Fruit fly (Drosophila melanogaster) whole organism, embryonic: ENCODE results near the gene CG33060.

Experiments
- Ada2b ChIP-seq: fragments of 200-800 bp; sonication (Bioruptor generic); IDR thresholded peaks from 2 replicates; pipeline ENCODE4 v1.3.6; 2022; ENCODE audit warnings: missing biosample characterization, missing genetic modification characterization
- Atf-2 ChIP-seq: fragments of 200-800 bp; sonication (Bioruptor generic); optimal IDR thresholded peaks from 2 replicates; lab custom pipeline; 2016; ENCODE audit warnings: missing biosample characterization, missing genetic modification characterization
- CG10366 ChIP-seq: fragments of 200-800 bp; sonication (Bioruptor generic); IDR thresholded peaks from 2 replicates; pipeline ENCODE4 v1.3.6; 2022; ENCODE audit warnings: missing biosample characterization, missing genetic modification characterization
- CG10431 ChIP-seq: fragments of 200-800 bp; sonication (Bioruptor generic); optimal IDR thresholded peaks from 3 replicates; lab custom pipeline; 2018; ENCODE audit warnings: missing biosample characterization, mild to moderate bottlenecking, missing genetic modification characterization
- CG10462 ChIP-seq: fragments of 200-800 bp; sonication (Bioruptor generic); optimal IDR thresholded peaks from 2 replicates; lab custom pipeline; 2016; ENCODE audit warnings: missing biosample characterization, missing genetic modification characterization
- CG11247 ChIP-seq: fragments of 200-800 bp; sonication (Bioruptor generic); IDR thresholded peaks from 2 replicates; pipeline ENCODE4 v1.3.6; 2022; ENCODE audit warnings: missing biosample characterization, missing genetic modification characterization
- CG13287 ChIP-seq: fragments of 200-800 bp; sonication (Bioruptor generic); IDR thresholded peaks from 2 replicates; pipeline ENCODE4 v1.3.6; 2022; ENCODE audit warnings: missing biosample characterization, missing genetic modification characterization; ENCODE audit not compliant: partially characterized antibody
- CG13624 ChIP-seq: fragments of 200-800 bp; sonication (Bioruptor generic); optimal IDR thresholded peaks from 2 replicates; lab custom pipeline; 2016; ENCODE audit warnings: missing biosample characterization, missing genetic modification characterization
- CG14667 ChIP-seq: fragments of 200-800 bp; sonication (Bioruptor generic); IDR thresholded peaks from 2 replicates; pipeline ENCODE4 v1.3.6; 2022; ENCODE audit warnings: missing biosample characterization, missing genetic modification characterization
- CG16815 ChIP-seq: fragments of 200-800 bp; sonication (Bioruptor generic); optimal IDR thresholded peaks from 3 replicates; lab custom pipeline; 2017; ENCODE audit warnings: missing biosample characterization, mild to moderate bottlenecking, missing genetic modification characterization
- CG18599 ChIP-seq: fragments of 200-800 bp; sonication (Bioruptor generic); optimal IDR thresholded peaks from 3 replicates; lab custom pipeline; 2017; ENCODE audit warnings: missing biosample characterization, missing genetic modification characterization, mild to moderate bottlenecking, moderate library complexity, missing genetic modification reagents
- CG2875 ChIP-seq: fragments of 200-800 bp; sonication (Bioruptor generic); optimal IDR thresholded peaks from 2 replicates; lab custom pipeline; 2017; ENCODE audit warnings: missing biosample characterization, mild to moderate bottlenecking, missing genetic modification characterization, missing genetic modification reagents
- CG3065 ChIP-seq: fragments of 200-800 bp; sonication (Bioruptor generic); optimal IDR thresholded peaks from 2 replicates; lab custom pipeline; 2016; ENCODE audit warnings: missing biosample characterization, missing genetic modification characterization
- CG31441 ChIP-seq: fragments of 200-800 bp; sonication (Bioruptor generic); IDR thresholded peaks from 2 replicates; pipeline ENCODE4 v1.3.6; 2022; ENCODE audit warnings: missing biosample characterization, missing genetic modification characterization
- CG32532 ChIP-seq: fragments of 200-800 bp; sonication (Bioruptor generic); IDR thresholded peaks from 2 replicates; pipeline ENCODE4 v1.3.6; 2022; ENCODE audit warnings: missing biosample characterization, missing genetic modification characterization
- CG32767 ChIP-seq: fragments of 200-800 bp; sonication (Bioruptor generic); IDR thresholded peaks from 2 replicates; pipeline ENCODE4 v1.3.6; 2022; ENCODE audit warnings: missing biosample characterization, missing genetic modification characterization
- CG4617 ChIP-seq: fragments of 200-800 bp; sonication (Bioruptor generic); optimal IDR thresholded peaks from 3 replicates; lab custom pipeline; 2016; ENCODE audit warnings: missing biosample characterization, missing genetic modification characterization, borderline replicate concordance
- CG6689 ChIP-seq: fragments of 200-800 bp; sonication (Bioruptor generic); IDR thresholded peaks from 2 replicates; pipeline ENCODE4 v1.3.6; 2022; ENCODE audit warnings: missing biosample characterization, missing genetic modification characterization
- CG7357 ChIP-seq: fragments of 200-800 bp; sonication (Bioruptor generic); IDR thresholded peaks from 3 replicates; pipeline ENCODE4 v1.3.6; 2022; ENCODE audit warnings: missing biosample characterization, missing genetic modification characterization
- CG7556 ChIP-seq: fragments of 200-800 bp; sonication (Bioruptor generic); optimal IDR thresholded peaks from 2 replicates; lab custom pipeline; 2017; ENCODE audit warnings: missing biosample characterization, mild to moderate bottlenecking, missing genetic modification characterization
- CG8089 ChIP-seq: fragments of 200-800 bp; sonication (Bioruptor generic); optimal IDR thresholded peaks from 3 replicates; lab custom pipeline; 2016; ENCODE audit warnings: missing biosample characterization, missing genetic modification characterization
- CHES-1-like ChIP-seq: fragments of 200-800 bp; sonication (Bioruptor generic); optimal IDR thresholded peaks from 2 replicates; lab custom pipeline; 2016; ENCODE audit warnings: missing biosample characterization, missing genetic modification characterization
- CrebB ChIP-seq: fragments of 200-800 bp; sonication (Bioruptor generic); optimal IDR thresholded peaks from 3 replicates; lab custom pipeline; 2018; ENCODE audit warnings: missing biosample characterization, mild to moderate bottlenecking, missing genetic modification characterization
- D19B ChIP-seq: fragments of 200-800 bp; sonication (Bioruptor generic); optimal IDR thresholded peaks from 2 replicates; lab custom pipeline; 2017; ENCODE audit warnings: missing biosample characterization, mild to moderate bottlenecking, missing genetic modification characterization
- Gsc ChIP-seq: fragments of 200-800 bp; sonication (Bioruptor generic); IDR thresholded peaks from 2 replicates; pipeline ENCODE4 v1.3.6; 2022; ENCODE audit warnings: missing biosample characterization, missing genetic modification characterization
- Gug ChIP-seq: fragments of 200-800 bp; sonication (Bioruptor generic); IDR thresholded peaks from 4 replicates; pipeline ENCODE4 v1.3.6; 2022; ENCODE audit warnings: missing biosample characterization, missing genetic modification characterization
- HLH54F ChIP-seq: fragments of 200-800 bp; sonication (Bioruptor generic); optimal IDR thresholded peaks from 3 replicates; lab custom pipeline; 2016; ENCODE audit warnings: missing biosample characterization, missing genetic modification characterization
- Hand ChIP-seq: fragments of 200-800 bp; sonication (Bioruptor generic); optimal IDR thresholded peaks from 2 replicates; lab custom pipeline; 2017; ENCODE audit warnings: mild to moderate bottlenecking, missing biosample characterization, missing genetic modification reagents, missing genetic modification characterization
- Hr78 ChIP-seq, 2 experiments: fragments of 200-800 bp in 1 of 2; fragments of >200 bp in 1 of 2; sonication (Bioruptor generic) in 1 of 2; optimal IDR thresholded peaks; 2 replicates each; lab custom pipeline; 2017 to 2019; ENCODE audit warnings: missing biosample characterization in 2 of 2, missing genetic modification characterization in 2 of 2, mild to moderate bottlenecking in 1 of 2, moderate library complexity in 1 of 2
- MESR4 ChIP-seq: fragments of 200-800 bp; sonication (Bioruptor generic); optimal IDR thresholded peaks from 2 replicates; lab custom pipeline; 2018; ENCODE audit warnings: missing biosample characterization, mild to moderate bottlenecking, missing genetic modification characterization, moderate library complexity
- Nf-YB ChIP-seq: fragments of 200-800 bp; sonication (Bioruptor generic); optimal IDR thresholded peaks from 3 replicates; lab custom pipeline; 2019; ENCODE audit warnings: missing biosample characterization, mild to moderate bottlenecking, missing genetic modification characterization, moderate library complexity
- Pdp1 ChIP-seq, 2 experiments: fragments of 200-800 bp; sonication (Bioruptor generic); optimal IDR thresholded peaks; 3 replicates each; lab custom pipeline; 2016; ENCODE audit warnings: missing biosample characterization in 2 of 2, missing genetic modification characterization in 2 of 2, mild to moderate bottlenecking in 1 of 2, moderate library complexity in 1 of 2
- Side ChIP-seq: fragments of 200-800 bp; sonication (Bioruptor generic); optimal IDR thresholded peaks from 2 replicates; lab custom pipeline; 2016; ENCODE audit warnings: missing biosample characterization, missing genetic modification characterization
- Sox102F ChIP-seq: fragments of 200-800 bp; sonication (Bioruptor generic); optimal IDR thresholded peaks from 2 replicates; lab custom pipeline; 2018; ENCODE audit warnings: missing biosample characterization, mild to moderate bottlenecking, missing genetic modification characterization, moderate library complexity
- Taf1 ChIP-seq: fragments of 200-800 bp; sonication (Bioruptor generic); IDR thresholded peaks from 2 replicates; pipeline ENCODE4 v1.3.6; 2022; ENCODE audit warnings: missing biosample characterization, missing genetic modification characterization
- Usf ChIP-seq: fragments of 200-800 bp; sonication (Bioruptor generic); optimal IDR thresholded peaks from 2 replicates; lab custom pipeline; 2017; ENCODE audit warnings: missing genotype, missing biosample characterization, missing genetic modification characterization
- bowl ChIP-seq: fragments of 200-800 bp; sonication (Bioruptor generic); IDR thresholded peaks from 2 replicates; pipeline ENCODE4 v1.3.6; 2022; ENCODE audit warnings: missing biosample characterization, missing genetic modification characterization
- cad ChIP-seq: fragments of >200 bp; optimal IDR thresholded peaks from 2 replicates; lab custom pipeline; 2017; ENCODE audit warnings: missing biosample characterization, missing genetic modification characterization
- da ChIP-seq: fragments of 200-800 bp; sonication (Bioruptor generic); optimal IDR thresholded peaks from 2 replicates; lab custom pipeline; 2016; ENCODE audit warnings: missing biosample characterization, missing genetic modification characterization
- eve ChIP-seq, 2 experiments: fragments of >200 bp; optimal IDR thresholded peaks; 2 replicates each; lab custom pipeline; 2017; ENCODE audit warnings: missing biosample characterization in 2 of 2, missing genetic modification characterization in 2 of 2
- fd102C ChIP-seq: fragments of 200-800 bp; sonication (Bioruptor generic); optimal IDR thresholded peaks from 2 replicates; lab custom pipeline; 2018; ENCODE audit warnings: missing biosample characterization, mild to moderate bottlenecking, missing genetic modification characterization, moderate library complexity
- fd96Cb ChIP-seq: fragments of 200-800 bp; sonication (Bioruptor generic); optimal IDR thresholded peaks from 2 replicates; lab custom pipeline; 2018; ENCODE audit warnings: missing biosample characterization, mild to moderate bottlenecking, missing genetic modification characterization, moderate library complexity
- grau ChIP-seq: fragments of 200-800 bp; optimal IDR thresholded peaks from 3 replicates; lab custom pipeline; 2019; ENCODE audit warnings: missing biosample characterization, mild to moderate bottlenecking, missing genetic modification characterization, moderate library complexity
- inv ChIP-seq: fragments of 200-800 bp; sonication (Bioruptor generic); IDR thresholded peaks from 2 replicates; pipeline ENCODE4 v1.3.6; 2022; ENCODE audit warnings: missing biosample characterization, missing genetic modification characterization; ENCODE audit not compliant: partially characterized antibody
- psq ChIP-seq: fragments of 200-800 bp; sonication (Bioruptor generic); optimal IDR thresholded peaks from 2 replicates; lab custom pipeline; 2017; ENCODE audit warnings: missing biosample characterization, missing genetic modification characterization
- row ChIP-seq: fragments of 200-800 bp; sonication (Bioruptor generic); IDR thresholded peaks from 3 replicates; pipeline ENCODE4 v1.3.6; 2022; ENCODE audit warnings: missing biosample characterization, missing genetic modification characterization
- sim ChIP-seq: fragments of 200-800 bp; sonication (Bioruptor generic); IDR thresholded peaks from 2 replicates; pipeline ENCODE4 v1.3.6; 2022; ENCODE audit warnings: missing biosample characterization, missing genetic modification characterization
- so ChIP-seq: fragments of 200-800 bp; sonication (Bioruptor generic); IDR thresholded peaks from 3 replicates; pipeline ENCODE4 v1.3.6; 2022; ENCODE audit warnings: missing biosample characterization, missing genetic modification characterization
- ssp ChIP-seq: fragments of 200-800 bp; sonication (Bioruptor generic); IDR thresholded peaks from 2 replicates; pipeline ENCODE4 v1.3.6; 2022; ENCODE audit warnings: missing biosample characterization, missing genetic modification characterization
- tx ChIP-seq: fragments of 200-800 bp; sonication (Bioruptor generic); optimal IDR thresholded peaks from 2 replicates; lab custom pipeline; 2016; ENCODE audit warnings: missing biosample characterization, missing genetic modification characterization
- z ChIP-seq: fragments of 200-800 bp; sonication (Bioruptor generic); IDR thresholded peaks from 3 replicates; pipeline ENCODE4 v1.3.6; 2022; ENCODE audit warnings: missing biosample characterization, missing genetic modification characterization

The CG33060 gene

DNA sequence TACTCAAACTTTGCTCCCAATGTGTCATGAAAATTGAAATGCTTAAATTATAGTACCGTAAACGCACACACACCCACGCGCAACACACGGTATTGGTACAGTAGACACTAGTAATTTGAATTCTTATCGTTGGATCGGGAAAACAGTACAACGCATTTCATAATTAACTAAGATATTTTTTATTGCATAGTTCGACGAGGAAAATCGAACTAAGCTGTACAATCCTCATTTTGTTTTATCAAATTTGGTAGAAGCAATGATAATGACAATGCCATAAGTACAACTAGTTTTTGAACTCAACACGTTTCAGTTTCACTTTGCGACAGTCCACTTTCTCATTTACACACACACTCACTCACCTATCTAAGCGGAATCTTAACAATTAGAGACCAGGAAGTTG lies 49.9 kb downstream of the CG33060 start (continued):
- TF ChIP-seq Taf1 (GFP tag; lab: Robert Waterston, UW): peak; percentile 53
- TF ChIP-seq ssp (GFP tag; lab: Robert Waterston, UW): 0 out of 2 replicates have a peak, but pooled peaks have one; percentile 5
- TF ChIP-seq CG6689 (GFP tag; lab: Robert Waterston, UW): peak; percentile 53; the same call in 1 of the 2 replicates
- peak; percentile 63 for TF ChIP-seq CG16815 (GFP tag; lab: Kevin White, UChicago)
- no peak for TF ChIP-seq fd102C (GFP tag; lab: Kevin White, UChicago)
- TF ChIP-seq CG10366: no peak
- TF ChIP-seq sim (GFP tag; lab: Robert Waterston, UW): 0 out of 2 replicates have a peak, but pooled peaks have one; percentile 41
- peak; percentile 44; the same call in 2 of the 4 replicates for TF ChIP-seq Gug (GFP tag; lab: Robert Waterston, UW)
- no peak for TF ChIP-seq inv (GFP tag; lab: Robert Waterston, UW)
- no peak for TF ChIP-seq z
- peak; percentile 44 for TF ChIP-seq CrebB (tag; lab: Kevin White, UChicago)
- TF ChIP-seq CG3065: no peak
- no peak for TF ChIP-seq da (GFP tag; lab: Kevin White, UChicago)
- TF ChIP-seq Nf-YB (GFP tag; lab: Kevin White, UChicago): peak; percentile 1
- peak; percentile 74 to 75 for TF ChIP-seq Pdp1 (GFP tag; optimal IDR thresholded peaks at IDR 0.05; lab: Kevin White, UChicago)
- TF ChIP-seq fd96Cb: peak; percentile 56
- TF ChIP-seq CHES-1-like (GFP tag; lab: Kevin White, UChicago): peak; percentile 50
- peak; percentile 74 for TF ChIP-seq CG32532 (GFP tag; lab: Robert Waterston, UW)
- 0 out of 2 replicates have a peak, but pooled peaks have one; percentile 36 for TF ChIP-seq Ada2b (GFP tag; lab: Robert Waterston, UW)
- TF ChIP-seq Sox102F (GFP tag; lab: Kevin White, UChicago): no peak
- peak; percentile 59 for TF ChIP-seq CG11247 (GFP tag; lab: Robert Waterston, UW)
- peak; percentile 44; the same call in 1 of the 2 replicates for TF ChIP-seq CG14667 (GFP tag; lab: Robert Waterston, UW)
- peak; percentile 71 for TF ChIP-seq CG13624 (GFP tag; lab: Kevin White, UChicago)
- TF ChIP-seq CG8089 (GFP tag; lab: Kevin White, UChicago): peak; percentile 58
- peak; percentile 92 for TF ChIP-seq row (GFP tag; lab: Robert Waterston, UW)
- no peak for TF ChIP-seq psq
- TF ChIP-seq CG31441: peak; percentile 54; the same call in 1 of the 2 replicates
- peak; percentile 25 for TF ChIP-seq D19B (GFP tag; lab: Kevin White, UChicago)
- TF ChIP-seq so: 0 out of 3 replicates have a peak, but pooled peaks have one; percentile 33
- TF ChIP-seq MESR4: no peak
- TF ChIP-seq CG32767: peak; percentile 50; the same call in 1 of the 2 replicates
- TF ChIP-seq cad (GFP tag; lab: Kevin White, UChicago): no peak
- TF ChIP-seq Atf-2: peak; percentile 25
- TF ChIP-seq Hand (GFP tag; lab: Kevin White, UChicago): peak; percentile 40
- no peak for TF ChIP-seq CG10431
- no peak for TF ChIP-seq Gsc (GFP tag; lab: Robert Waterston, UW)
- TF ChIP-seq CG2875: peak; percentile 19
- TF ChIP-seq grau (tag; lab: Kevin White, UChicago): peak; percentile 99
- peak; percentile 0 for TF ChIP-seq Usf (GFP tag; lab: Kevin White, UChicago)
- peak; percentile 22 for TF ChIP-seq CG10462 (GFP tag; lab: Kevin White, UChicago)
- peak; percentile 58 for TF ChIP-seq HLH54F
- TF ChIP-seq Hr78 (GFP tag; optimal IDR thresholded peaks at IDR 0.05; lab: Kevin White, UChicago): peak in 1 of 2 experiments; percentile 41
- TF ChIP-seq CG4617 (GFP tag; lab: Kevin White, UChicago): no peak
- TF ChIP-seq CG18599 (GFP tag; lab: Kevin White, UChicago): no peak
- peak; percentile 67 for TF ChIP-seq CG7556 (GFP tag; lab: Kevin White, UChicago)
- no peak for TF ChIP-seq Side (GFP tag; lab: Kevin White, UChicago)
- TF ChIP-seq CG13287 (GFP tag; lab: Robert Waterston, UW): no peak
- no peak for TF ChIP-seq CG7357 (GFP tag; lab: Robert Waterston, UW)
- no peak for TF ChIP-seq bowl (GFP tag; lab: Robert Waterston, UW)
- peak; percentile 50 for TF ChIP-seq tx
- no peak for TF ChIP-seq eve (GFP tag; optimal IDR thresholded peaks at IDR 0.05; lab: Kevin White, UChicago)
